Fruit fly (Drosophila melanogaster): ENCODE measurements around the gene Tim13.

The Tim13 gene

dm6 chr3L:11774401-11774800 lies at the start of gene Tim13:
Gene Tim13 (minus strand): TSS chr3L:11774501.
- TF ChIP-seq psq (optimal IDR thresholded peaks at IDR 0.05) (no peak), Sin3A (optimal IDR thresholded peaks at IDR 0.05) (no peak), insv (optimal IDR thresholded peaks at IDR 0.05) (no peak), Myc (optimal IDR thresholded peaks at IDR 0.05) (no peak), ttk (optimal IDR thresholded peaks at IDR 0.05) (no peak), h (optimal IDR thresholded peaks at IDR 0.05) (no peak)

dm6 chr3L:11822446-11823334 lies 48.4 kb upstream of the Tim13 start, which contains the start of gene RpL10Ab:
Gene RpL10Ab (plus strand): TSS chr3L:11822851.
- TF ChIP-seq psq (optimal IDR thresholded peaks at IDR 0.05) (no peak), Sin3A (optimal IDR thresholded peaks at IDR 0.05) (no peak), insv (optimal IDR thresholded peaks at IDR 0.05) (no peak), Myc (optimal IDR thresholded peaks at IDR 0.05) (no peak), h (optimal IDR thresholded peaks at IDR 0.05) (no peak), ttk (optimal IDR thresholded peaks at IDR 0.05) (no peak)

- no peak for TF ChIP-seq ttk (optimal IDR thresholded peaks at IDR 0.05)
- no peak for TF ChIP-seq Myc (optimal IDR thresholded peaks at IDR 0.05)
- no peak for TF ChIP-seq insv (optimal IDR thresholded peaks at IDR 0.05)
- TF ChIP-seq Sin3A (optimal IDR thresholded peaks at IDR 0.05): no peak
- TF ChIP-seq h (optimal IDR thresholded peaks at IDR 0.05): no peak
These were observed 47.6 kb upstream of the Tim13 start, which contains the start of the genes CG11597 and CG5946 for dm6 chr3L:11821723-11822445. Gene CG11597 (minus strand): TSS chr3L:11822275. Gene CG5946 (minus strand): TSS chr3L:11822275.

- TF ChIP-seq psq (optimal IDR thresholded peaks at IDR 0.05) (no peak), ttk (optimal IDR thresholded peaks at IDR 0.05) (no peak), h (optimal IDR thresholded peaks at IDR 0.05) (no peak), Myc (optimal IDR thresholded peaks at IDR 0.05) (no peak), Sin3A (optimal IDR thresholded peaks at IDR 0.05) (no peak), insv (optimal IDR thresholded peaks at IDR 0.05) (no peak)
These were observed 45.5 kb upstream of the Tim13 start for dm6 chr3L:11819639-11820456.

dm6 chr3L:11816641-11817040 lies 42.3 kb upstream of the Tim13 start:
- no peak for TF ChIP-seq insv (optimal IDR thresholded peaks at IDR 0.05)
- TF ChIP-seq psq (optimal IDR thresholded peaks at IDR 0.05): no peak
- TF ChIP-seq h (optimal IDR thresholded peaks at IDR 0.05): no peak
- TF ChIP-seq Sin3A (optimal IDR thresholded peaks at IDR 0.05): no peak
- TF ChIP-seq ttk (optimal IDR thresholded peaks at IDR 0.05): no peak
- TF ChIP-seq Myc (optimal IDR thresholded peaks at IDR 0.05): no peak

dm6 chr3L:11815220-11815797 lies 41.0 kb upstream of the Tim13 start, which contains the start of gene CG14130:
Gene CG14130 (plus strand): TSS chr3L:11815444.
- TF ChIP-seq insv (optimal IDR thresholded peaks at IDR 0.05) (no peak), ttk (optimal IDR thresholded peaks at IDR 0.05) (no peak), h (optimal IDR thresholded peaks at IDR 0.05) (no peak), Sin3A (optimal IDR thresholded peaks at IDR 0.05) (no peak), psq (optimal IDR thresholded peaks at IDR 0.05) (no peak), Myc (optimal IDR thresholded peaks at IDR 0.05) (no peak)

dm6 chr3L:11814655-11815054 lies 40.4 kb upstream of the Tim13 start, which contains the start of gene Cubn2:
Gene Cubn2 (minus strand): TSS chr3L:11814755.
- TF ChIP-seq Myc (optimal IDR thresholded peaks at IDR 0.05) (no peak), ttk (optimal IDR thresholded peaks at IDR 0.05) (no peak), psq (optimal IDR thresholded peaks at IDR 0.05) (no peak), Sin3A (optimal IDR thresholded peaks at IDR 0.05) (no peak), h (optimal IDR thresholded peaks at IDR 0.05) (no peak), insv (optimal IDR thresholded peaks at IDR 0.05) (no peak)

dm6 chr3L:11801622-11802021 lies 27.3 kb upstream of the Tim13 start:
- TF ChIP-seq Sin3A (optimal IDR thresholded peaks at IDR 0.05) (no peak), insv (optimal IDR thresholded peaks at IDR 0.05) (no peak), ttk (optimal IDR thresholded peaks at IDR 0.05) (no peak), h (optimal IDR thresholded peaks at IDR 0.05) (no peak), psq (optimal IDR thresholded peaks at IDR 0.05) (no peak), Myc (optimal IDR thresholded peaks at IDR 0.05) (no peak)

- TF ChIP-seq psq (optimal IDR thresholded peaks at IDR 0.05) (no peak), ttk (optimal IDR thresholded peaks at IDR 0.05) (no peak), insv (optimal IDR thresholded peaks at IDR 0.05) (no peak), Sin3A (optimal IDR thresholded peaks at IDR 0.05) (no peak)
These were observed 26.5 kb upstream of the Tim13 start, which contains the start of gene Gcat for dm6 chr3L:11800761-11801160. Gene Gcat (minus strand): TSS chr3L:11800861.

- TF ChIP-seq Myc (optimal IDR thresholded peaks at IDR 0.05) (no peak), psq (optimal IDR thresholded peaks at IDR 0.05) (no peak), Sin3A (optimal IDR thresholded peaks at IDR 0.05) (no peak), ttk (optimal IDR thresholded peaks at IDR 0.05) (no peak), insv (optimal IDR thresholded peaks at IDR 0.05) (no peak), h (optimal IDR thresholded peaks at IDR 0.05) (no peak)
These were observed 21.2 kb upstream of the Tim13 start, which contains the start of gene Klp68D for dm6 chr3L:11795440-11795983. Gene Klp68D (plus strand): TSS chr3L:11795614.

Measured in Kc167 (cell line).